Worm (Caenorhabditis elegans) whole organism, L4 larva: ENCODE results near the gene vha-17.
A peak's percentile ranks its signal among the peaks of the same experiment; 100 is the strongest.

Experiments
- F26F4.8 ChIP-seq: fragments of 200-800 bp; sonication (Bioruptor generic); conservative IDR thresholded peaks from 2 replicates; pipeline ENCODE4 v1.3.6; 2022; ENCODE audit warnings: missing genetic modification characterization, missing compliant biosample characterization
- T20F7.1 ChIP-seq: fragments of 200-800 bp; sonication (Bioruptor generic); optimal IDR thresholded peaks from 2 replicates; lab custom pipeline; 2018; ENCODE audit warnings: mild to moderate bottlenecking, missing genetic modification characterization, missing compliant biosample characterization
- Y48G9A.11 ChIP-seq: fragments of 200-800 bp; sonication (Bioruptor generic); IDR thresholded peaks from 2 replicates; pipeline ENCODE4 v1.3.6; 2022; ENCODE audit warnings: missing genetic modification reagents, missing genetic modification characterization, missing compliant biosample characterization
- attf-4 ChIP-seq: sonication (generic microtip); optimal IDR thresholded peaks from 3 replicates; lab custom pipeline; 2017; ENCODE audit warnings: missing biosample characterization, missing genetic modification characterization
- ceh-28 ChIP-seq: fragments of 150-350 bp; optimal IDR thresholded peaks from 2 replicates; lab custom pipeline; 2014; ENCODE audit warnings: missing biosample characterization, missing genetic modification reagents, missing genetic modification characterization
- ceh-82 ChIP-seq: sonication (generic microtip); optimal IDR thresholded peaks from 2 replicates; lab custom pipeline; 2017; ENCODE audit warnings: missing biosample characterization, missing genetic modification characterization
- daf-16 ChIP-seq, 3 experiments: sonication (generic microtip); optimal IDR thresholded peaks; 2 replicates each; lab custom pipeline; 2016 to 2017; ENCODE audit warnings: missing genetic modification characterization in 3 of 3, missing genetic modification reagents in 3 of 3, mild to moderate bottlenecking in 2 of 3, missing compliant biosample characterization in 2 of 3, missing biosample characterization in 1 of 3, moderate library complexity in 1 of 3
- daf-19 ChIP-seq: fragments of 200-800 bp; sonication (Bioruptor generic); conservative IDR thresholded peaks from 2 replicates; pipeline ENCODE4 v1.3.6; 2022; ENCODE audit warnings: missing genetic modification characterization, missing compliant biosample characterization
- daf-8 ChIP-seq: fragments of 200-800 bp; sonication (Bioruptor generic); IDR thresholded peaks from 2 replicates; pipeline ENCODE4 v1.3.6; 2022; ENCODE audit warnings: missing genetic modification characterization, missing compliant biosample characterization
- dmd-6 ChIP-seq: fragments of 200-800 bp; sonication (Bioruptor generic); IDR thresholded peaks from 2 replicates; pipeline ENCODE4 v1.3.6; 2022; ENCODE audit warnings: missing genetic modification reagents, missing genetic modification characterization, missing compliant biosample characterization
- dmd-9 ChIP-seq: fragments of 200-800 bp; sonication (Bioruptor generic); IDR thresholded peaks from 2 replicates; pipeline ENCODE4 v1.3.6; 2022; ENCODE audit warnings: missing genetic modification reagents, missing genetic modification characterization, missing compliant biosample characterization
- dpl-1 ChIP-seq: fragments of 150-350 bp; optimal IDR thresholded peaks from 2 replicates; lab custom pipeline; 2014; ENCODE audit warnings: missing biosample characterization, missing genetic modification reagents, missing genetic modification characterization
- dve-1 ChIP-seq: sonication (generic microtip); optimal IDR thresholded peaks from 2 replicates; lab custom pipeline; 2017; ENCODE audit warnings: antibody characterized with exemption, mild to moderate bottlenecking, missing genetic modification characterization, missing compliant biosample characterization; ENCODE audit not compliant: insufficient read depth
- hlh-11 ChIP-seq: fragments of 200-800 bp; sonication (Bioruptor generic); optimal IDR thresholded peaks from 2 replicates; lab custom pipeline; 2018; ENCODE audit warnings: mild to moderate bottlenecking, missing genetic modification characterization, missing compliant biosample characterization
- hlh-30 ChIP-seq: sonication (generic microtip); optimal IDR thresholded peaks from 2 replicates; lab custom pipeline; 2017; ENCODE audit warnings: antibody characterized with exemption, mild to moderate bottlenecking, missing genetic modification characterization, missing compliant biosample characterization; ENCODE audit not compliant: insufficient read depth
- jun-1 ChIP-seq: fragments of 150-350 bp; optimal IDR thresholded peaks from 2 replicates; lab custom pipeline; 2014; ENCODE audit warnings: missing biosample characterization, missing genetic modification reagents, missing genetic modification characterization
- lim-7 ChIP-seq: fragments of 200-800 bp; sonication (Bioruptor generic); IDR thresholded peaks from 2 replicates; pipeline ENCODE4 v1.3.6; 2022; ENCODE audit warnings: missing genetic modification characterization, missing compliant biosample characterization
- lin-38 ChIP-seq: fragments of 200-800 bp; sonication (Bioruptor generic); IDR thresholded peaks from 2 replicates; pipeline ENCODE4 v1.3.6; 2022; ENCODE audit warnings: missing genetic modification reagents, missing genetic modification characterization, missing compliant biosample characterization
- lsy-2 ChIP-seq, 2 experiments: fragments of 150-350 bp in 1 of 2; sonication (generic microtip) in 1 of 2; optimal IDR thresholded peaks; 2 replicates each; lab custom pipeline; 2014 to 2017; ENCODE audit warnings: missing biosample characterization in 2 of 2, missing genetic modification characterization in 2 of 2
- mep-1 ChIP-seq: fragments of 150-350 bp; sonication (generic microtip); optimal IDR thresholded peaks from 3 replicates; lab custom pipeline; 2014; ENCODE audit warnings: missing biosample characterization, missing genetic modification characterization
- mes-2 ChIP-seq: sonication (generic microtip); optimal IDR thresholded peaks from 2 replicates; lab custom pipeline; 2016; ENCODE audit warnings: missing genotype, mild to moderate bottlenecking, missing genetic modification characterization, missing compliant biosample characterization; ENCODE audit not compliant: poor library complexity, severe bottlenecking
- mxl-3 ChIP-seq: fragments of 200-800 bp; sonication (Bioruptor generic); optimal IDR thresholded peaks from 2 replicates; lab custom pipeline; 2018; ENCODE audit warnings: mild to moderate bottlenecking, missing genetic modification characterization, missing compliant biosample characterization
- nhr-102 ChIP-seq: sonication (generic microtip); optimal IDR thresholded peaks from 2 replicates; lab custom pipeline; 2016; ENCODE audit warnings: mild to moderate bottlenecking, missing genetic modification characterization, moderate library complexity, missing compliant biosample characterization
- nhr-28 ChIP-seq: fragments of 150-350 bp; optimal IDR thresholded peaks from 2 replicates; lab custom pipeline; 2014; ENCODE audit warnings: missing biosample characterization, missing genetic modification characterization
- nhr-41 ChIP-seq: fragments of 200-800 bp; sonication (Bioruptor generic); IDR thresholded peaks from 2 replicates; pipeline ENCODE4 v1.3.6; 2022; ENCODE audit warnings: missing genetic modification reagents, missing genetic modification characterization, missing compliant biosample characterization
- nhr-77 ChIP-seq: fragments of 150-350 bp; optimal IDR thresholded peaks from 2 replicates; lab custom pipeline; 2014; ENCODE audit warnings: missing biosample characterization, missing genetic modification characterization
- pha-4 ChIP-seq, 2 experiments: fragments of 150-350 bp in 1 of 2; fragments of 200-800 bp in 1 of 2; sonication (Bioruptor generic) in 1 of 2; IDR thresholded peaks in 1 of 2; optimal IDR thresholded peaks in 1 of 2; 2 replicates each; pipeline versions ENCODE4 v1.3.6 to Lab custom; 2014 to 2022; ENCODE audit warnings: missing genetic modification characterization in 2 of 2, missing genetic modification reagents in 2 of 2, missing biosample characterization in 1 of 2, missing compliant biosample characterization in 1 of 2
- pqm-1 ChIP-seq: sonication (generic microtip); optimal IDR thresholded peaks from 2 replicates; lab custom pipeline; 2017; ENCODE audit warnings: missing biosample characterization, missing genetic modification characterization
- sdz-12 ChIP-seq: fragments of 200-800 bp; sonication (Bioruptor generic); optimal IDR thresholded peaks from 2 replicates; lab custom pipeline; 2018; ENCODE audit warnings: mild to moderate bottlenecking, missing genetic modification characterization, missing compliant biosample characterization
- snpc-1.2 ChIP-seq: fragments of 200-800 bp; sonication (Bioruptor generic); IDR thresholded peaks from 2 replicates; pipeline ENCODE4 v1.3.6; 2022; ENCODE audit warnings: missing genetic modification reagents, missing genetic modification characterization, missing compliant biosample characterization
- snpc-4 ChIP-seq: fragments of 150-350 bp; optimal IDR thresholded peaks from 2 replicates; lab custom pipeline; 2014; ENCODE audit warnings: missing biosample characterization, missing genetic modification characterization
- spr-1 ChIP-seq: sonication (generic microtip); optimal IDR thresholded peaks from 2 replicates; lab custom pipeline; 2016; ENCODE audit warnings: mild to moderate bottlenecking, missing genetic modification characterization, missing compliant biosample characterization
- tra-1 ChIP-seq: fragments of 200-800 bp; sonication (Bioruptor generic); IDR thresholded peaks from 2 replicates; pipeline ENCODE4 v1.3.6; 2022; ENCODE audit warnings: missing genetic modification reagents, missing genetic modification characterization, missing compliant biosample characterization
- unc-130 ChIP-seq: sonication (generic microtip); optimal IDR thresholded peaks from 2 replicates; lab custom pipeline; 2016; ENCODE audit warnings: missing genetic modification reagents, missing genetic modification characterization, missing compliant biosample characterization
- unc-39 ChIP-seq: sonication (generic microtip); optimal IDR thresholded peaks from 2 replicates; lab custom pipeline; 2017; ENCODE audit warnings: missing biosample characterization, missing genetic modification characterization
- unc-62 ChIP-seq, 3 experiments: fragments of 150-350 bp in 1 of 3; sonication (generic microtip); optimal IDR thresholded peaks in 2 of 3; peaks in 1 of 3; 1 replicate in 1 of 3; 2 replicates in 2 of 3; lab custom pipeline; 2014 to 2017; ENCODE audit warnings: missing biosample characterization in 3 of 3, missing genetic modification characterization in 3 of 3, missing genetic modification reagents in 3 of 3, missing genotype in 1 of 3
- zag-1 ChIP-seq: fragments of 150-350 bp; optimal IDR thresholded peaks from 2 replicates; lab custom pipeline; 2014; ENCODE audit warnings: missing biosample characterization, missing genetic modification characterization
- zfp-2 ChIP-seq: sonication (generic microtip); optimal IDR thresholded peaks from 2 replicates; lab custom pipeline; 2016; ENCODE audit warnings: mild to moderate bottlenecking, missing genetic modification characterization, missing compliant biosample characterization
- zip-11 ChIP-seq: fragments of 200-800 bp; sonication (Bioruptor generic); IDR thresholded peaks from 2 replicates; pipeline ENCODE4 v1.3.6; 2022; ENCODE audit warnings: missing genetic modification characterization, missing compliant biosample characterization
- zip-2 ChIP-seq: fragments of 150-350 bp; optimal IDR thresholded peaks from 2 replicates; lab custom pipeline; 2014; ENCODE audit warnings: missing biosample characterization, missing genetic modification characterization
- ztf-11 ChIP-seq: fragments of 150-350 bp; optimal IDR thresholded peaks from 2 replicates; lab custom pipeline; 2014; ENCODE audit warnings: missing biosample characterization, missing genetic modification characterization

vha-17 gene

ce11 chrIV:9321039-9321851 is at the start of gene vha-17, which contains the start of gene F49C12.12:
TSS of gene vha-17 (plus strand) at chrIV:9321801.
TSS of gene F49C12.12 (minus strand) at chrIV:9321089.
- TF ChIP-seq F26F4.8 (GFP tag; lab: Robert Waterston, UW) (no peak), mes-2 (tag; lab: Kevin White, UChicago) (no peak), dve-1 (tag; lab: Kevin White, UChicago) (peak; percentile 42), mxl-3 (GFP tag; lab: Kevin White, UChicago) (no peak), Y48G9A.11 (no peak), hlh-11 (tag; lab: Kevin White, UChicago) (peak; percentile 79), lim-7 (GFP tag; lab: Robert Waterston, UW) (no peak), lin-38 (GFP tag; lab: Robert Waterston, UW) (peak; percentile 26; the same call in 1 of the 2 replicates), zip-11 (GFP tag; lab: Robert Waterston, UW) (no peak), sdz-12 (no peak), hlh-30 (tag; lab: Kevin White, UChicago) (peak; percentile 66), mep-1 (tag; lab: Kevin White, UChicago) (peak; percentile 43), daf-16 (GFP tag; optimal IDR thresholded peaks at IDR 0.05; lab: Kevin White, UChicago) (no peak), daf-16 (tag; optimal IDR thresholded peaks at IDR 0.05; lab: Kevin White, UChicago) (peak; percentile 55), T20F7.1 (peak; percentile 70), ceh-82 (tag; lab: Kevin White, UChicago) (no peak), nhr-102 (no peak), tra-1 (no peak), zag-1 (tag; lab: Kevin White, UChicago) (no peak), daf-8 (GFP tag; lab: Robert Waterston, UW) (no peak), nhr-28 (peak; percentile 19), ceh-28 (peak; percentile 6), jun-1 (tag; lab: Kevin White, UChicago) (no peak), snpc-1.2 (GFP tag; lab: Robert Waterston, UW) (no peak), nhr-41 (GFP tag; lab: Robert Waterston, UW) (no peak), unc-39 (no peak), pqm-1 (tag; lab: Kevin White, UChicago) (peak; percentile 33), pha-4 (GFP tag; IDR thresholded peaks at IDR 0.05; lab: Robert Waterston, UW) (no peak), pha-4 (tag; optimal IDR thresholded peaks at IDR 0.05; lab: Kevin White, UChicago) (no peak), dmd-6 (peak; percentile 51), zip-2 (tag; lab: Kevin White, UChicago) (no peak), nhr-77 (tag; lab: Kevin White, UChicago) (peak; percentile 74), dpl-1 (peak; percentile 7), zfp-2 (tag; lab: Kevin White, UChicago) (no peak), lsy-2 (tag; optimal IDR thresholded peaks at IDR 0.05; lab: Kevin White, UChicago) (peak in 1 of 2 experiments; percentile 56), spr-1 (no peak), daf-19 (GFP tag; lab: Robert Waterston, UW) (no peak), snpc-4 (tag; lab: Kevin White, UChicago) (no peak), dmd-9 (GFP tag; lab: Robert Waterston, UW) (no peak), ztf-11 (no peak), unc-62 (GFP tag; optimal IDR thresholded peaks at IDR 0.05 in 1 of 2; lab: Kevin White, UChicago) (no peak), unc-62 (tag; optimal IDR thresholded peaks at IDR 0.05; lab: Kevin White, UChicago) (no peak), attf-4 (tag; lab: Kevin White, UChicago) (no peak), unc-130 (GFP tag; lab: Kevin White, UChicago) (no peak)
